Worm (Caenorhabditis elegans): ENCODE data around the gene C08F8.2.
"Not testable (repeated sequence)": the region's sequence is repeated elsewhere in the genome, so short reads cannot be mapped to it uniquely, and the experiment has no call there.

Gene C08F8.2

DNA sequence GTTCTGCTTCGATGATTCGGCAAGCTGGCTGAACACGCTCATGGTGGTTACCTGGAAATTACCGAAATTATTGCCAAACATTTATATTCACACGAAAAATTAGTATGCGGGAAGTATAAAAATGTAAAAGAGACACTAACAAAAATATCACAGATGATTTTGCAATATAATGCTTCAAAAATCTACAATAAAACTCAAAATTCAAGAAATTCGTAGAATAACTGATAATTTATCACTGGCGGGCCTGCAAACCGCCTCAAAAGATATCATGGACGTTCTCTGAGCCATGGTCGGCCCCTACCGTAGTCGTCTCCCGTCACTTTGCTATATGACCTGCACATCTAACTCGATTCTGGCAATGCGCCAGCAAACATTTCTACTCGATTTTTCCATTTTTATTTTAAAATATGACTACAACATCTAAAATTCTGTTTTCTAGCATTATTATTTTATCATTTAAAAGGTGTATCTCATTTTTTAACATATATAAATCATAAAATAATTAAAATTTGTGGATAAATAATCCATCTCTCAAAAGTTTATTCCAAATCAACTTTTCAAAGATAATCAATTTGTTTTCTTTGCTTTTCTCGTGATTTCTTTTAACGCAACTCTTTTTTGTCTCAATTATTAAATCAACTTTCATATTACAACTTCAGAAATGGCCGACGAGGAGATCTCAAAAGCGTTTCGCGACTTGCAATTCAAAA lies 1.2 kb upstream of the C08F8.2 start, which contains the start of the genes F01G4.6 and pfd-1 (continued):
- TF ChIP-seq alr-1 (tag; optimal IDR thresholded peaks at IDR 0.05; ENCODE audit: borderline replicate concordance): no peak
- TF ChIP-seq fkh-10 (GFP tag; optimal IDR thresholded peaks at IDR 0.05): peak; percentile 89
- no peak for TF ChIP-seq tlp-1 (tag; optimal IDR thresholded peaks at IDR 0.05)
- peak; percentile 97 for TF ChIP-seq nhr-20 (tag; optimal IDR thresholded peaks at IDR 0.05)
- peak; percentile 84 for TF ChIP-seq grh-1 (GFP tag; IDR thresholded peaks at IDR 0.05)
- TF ChIP-seq mef-2 (tag; optimal IDR thresholded peaks at IDR 0.05): peak; percentile 53
- peak; percentile 89 for TF ChIP-seq ztf-4 (tag; optimal IDR thresholded peaks at IDR 0.05)
- TF ChIP-seq nhr-19 (GFP tag; conservative IDR thresholded peaks at IDR 0.05): peak; percentile 100
- peak; percentile 81 for TF ChIP-seq irx-1 (tag; optimal IDR thresholded peaks at IDR 0.05)
- TF ChIP-seq elt-3 (tag; optimal IDR thresholded peaks at IDR 0.05): peak; percentile 23 to 94 (median 83)
- peak; percentile 88 for TF ChIP-seq blmp-1 (tag; optimal IDR thresholded peaks at IDR 0.05)
- TF ChIP-seq nhr-71 (tag; optimal IDR thresholded peaks at IDR 0.05): peak; percentile 97
- TF ChIP-seq nhr-11 (tag; optimal IDR thresholded peaks at IDR 0.05): peak; percentile 90
- peak; percentile 95 for TF ChIP-seq isw-1 (GFP tag; IDR thresholded peaks at IDR 0.05)
- TF ChIP-seq dsc-1 (tag; optimal IDR thresholded peaks at IDR 0.05): peak; percentile 98
- no peak; the same call in 1 of the 2 replicates for TF ChIP-seq unc-98 (GFP tag; IDR thresholded peaks at IDR 0.05)
- TF ChIP-seq ces-1 (GFP tag; optimal IDR thresholded peaks at IDR 0.05): no peak
- no peak for TF ChIP-seq unc-62 (GFP tag; optimal IDR thresholded peaks at IDR 0.05)
- TF ChIP-seq ceh-88 (GFP tag; IDR thresholded peaks at IDR 0.05): peak; percentile 91
- peak; percentile 83 for TF ChIP-seq zip-4 (GFP tag; optimal IDR thresholded peaks at IDR 0.05)
- no peak for TF ChIP-seq nhr-12 (tag; optimal IDR thresholded peaks at IDR 0.05)
- TF ChIP-seq unc-86 (tag; optimal IDR thresholded peaks at IDR 0.05): peak; percentile 86
- no peak for TF ChIP-seq nhr-28 (tag; optimal IDR thresholded peaks at IDR 0.05)
- TF ChIP-seq ceh-8 (GFP tag; optimal IDR thresholded peaks at IDR 0.05): peak; percentile 88
- peak; percentile 87 to 91 for TF ChIP-seq lin-35 (GFP tag; optimal IDR thresholded peaks at IDR 0.05)
- peak; percentile 96 for TF ChIP-seq nhr-47 (tag; optimal IDR thresholded peaks at IDR 0.05)
- TF ChIP-seq lin-14 (GFP tag; optimal IDR thresholded peaks at IDR 0.05): peak; percentile 96
- peak; percentile 92 for TF ChIP-seq nhr-90 (tag; optimal IDR thresholded peaks at IDR 0.05; ENCODE audit: poor library complexity)
- no peak for TF ChIP-seq nhr-76 (tag; optimal IDR thresholded peaks at IDR 0.05)
- peak in 1 of 2 experiments; percentile 81 for TF ChIP-seq ztf-11 (tag; optimal IDR thresholded peaks at IDR 0.05)
- peak; percentile 96 for TF ChIP-seq nhr-85 (tag)
- TF ChIP-seq fos-1 (tag; optimal IDR thresholded peaks at IDR 0.05): peak; percentile 88
- peak; percentile 85 for TF ChIP-seq nhr-237 (tag; optimal IDR thresholded peaks at IDR 0.05)
- no peak for TF ChIP-seq nhr-84 (tag; optimal IDR thresholded peaks at IDR 0.05)
- TF ChIP-seq ceh-63 (GFP tag; optimal IDR thresholded peaks at IDR 0.05): no peak
- TF ChIP-seq C16A3.4 (tag; optimal IDR thresholded peaks at IDR 0.05): peak; percentile 95
- TF ChIP-seq tbx-2 (tag; optimal IDR thresholded peaks at IDR 0.05): peak; percentile 93
- TF ChIP-seq ets-5 (GFP tag; IDR thresholded peaks at IDR 0.05): no peak
- TF ChIP-seq elt-2 (tag; optimal IDR thresholded peaks at IDR 0.05): peak; percentile 84

DNA sequence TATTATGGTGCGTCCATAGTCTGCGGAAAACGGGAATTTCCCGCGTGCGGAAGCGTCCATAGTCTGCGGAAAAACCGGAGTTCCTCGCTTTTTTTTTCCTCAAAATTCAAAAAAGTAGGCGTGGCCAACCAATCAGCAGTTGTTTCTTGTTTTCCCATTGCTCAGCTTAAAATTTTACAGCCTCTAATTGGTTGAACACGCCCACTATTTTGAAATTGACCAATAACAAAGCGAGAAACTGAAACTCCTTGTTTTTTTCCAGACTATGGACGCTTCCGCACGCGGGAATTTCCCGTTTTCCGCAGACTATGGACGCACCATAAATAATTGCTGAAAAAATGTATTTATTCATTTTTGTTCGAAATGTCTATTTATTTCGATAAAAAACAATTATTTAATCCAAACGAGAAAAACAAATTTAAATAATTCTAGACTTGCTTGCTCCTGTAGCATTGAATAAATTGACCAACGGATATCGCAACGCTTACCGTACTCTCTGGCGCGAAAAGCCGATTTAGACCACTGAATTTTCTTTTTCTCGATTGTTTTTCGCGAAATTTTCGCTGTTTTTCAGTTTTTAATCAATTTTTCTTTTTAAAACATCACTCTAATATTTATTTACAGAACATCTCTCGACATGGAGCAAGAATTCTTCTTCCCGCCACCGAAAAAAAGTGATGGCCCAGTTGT lies 3.8 kb downstream of the C08F8.2 start, which contains the start of gene C08F8.3:
TSS of gene C08F8.3 (plus strand) at position 620 of the 690 bp plus-strand sequence.
- not testable (repeated sequence) for TF ChIP-seq unc-86 (tag; optimal IDR thresholded peaks at IDR 0.05); snu-23 (GFP tag; optimal IDR thresholded peaks at IDR 0.05); nhr-85 (tag)
